Fruit fly (Drosophila melanogaster): ENCODE data around the gene dmGlut.

dmGlut gene

dm6 chr2L:12079827-12080381 lies 52.7 kb downstream of the dmGlut start:
- no peak for TF ChIP-seq D1 (tag; optimal IDR thresholded peaks at IDR 0.05)
- TF ChIP-seq CG4496 (GFP tag; IDR thresholded peaks at IDR 0.05) = no peak
- TF ChIP-seq CG8159 (tag; optimal IDR thresholded peaks at IDR 0.05) = no peak
- TF ChIP-seq CG17806 (tag; optimal IDR thresholded peaks at IDR 0.05) = no peak
- TF ChIP-seq CG8301 (tag; optimal IDR thresholded peaks at IDR 0.05) = no peak
- no peak for TF ChIP-seq Pif1B (GFP tag; optimal IDR thresholded peaks at IDR 0.05)
- no peak for TF ChIP-seq fd96Ca (GFP tag; IDR thresholded peaks at IDR 0.05)
- no peak for TF ChIP-seq CG14655 (GFP tag; optimal IDR thresholded peaks at IDR 0.05)
- TF ChIP-seq EcR (GFP tag; optimal IDR thresholded peaks at IDR 0.05) = no peak
- TF ChIP-seq gl (tag; optimal IDR thresholded peaks at IDR 0.05) = no peak
- no peak for TF ChIP-seq rn (GFP tag; IDR thresholded peaks at IDR 0.05)
- TF ChIP-seq CG32121 (GFP tag; IDR thresholded peaks at IDR 0.05) = no peak
- no peak for TF ChIP-seq CG13204 (GFP tag; optimal IDR thresholded peaks at IDR 0.05)
- TF ChIP-seq CG9948 (tag; optimal IDR thresholded peaks at IDR 0.05) = no peak
- TF ChIP-seq CG10348 (GFP tag; IDR thresholded peaks at IDR 0.05) = no peak
- no peak for TF ChIP-seq Pif1A (GFP tag; optimal IDR thresholded peaks at IDR 0.05)

DNA sequence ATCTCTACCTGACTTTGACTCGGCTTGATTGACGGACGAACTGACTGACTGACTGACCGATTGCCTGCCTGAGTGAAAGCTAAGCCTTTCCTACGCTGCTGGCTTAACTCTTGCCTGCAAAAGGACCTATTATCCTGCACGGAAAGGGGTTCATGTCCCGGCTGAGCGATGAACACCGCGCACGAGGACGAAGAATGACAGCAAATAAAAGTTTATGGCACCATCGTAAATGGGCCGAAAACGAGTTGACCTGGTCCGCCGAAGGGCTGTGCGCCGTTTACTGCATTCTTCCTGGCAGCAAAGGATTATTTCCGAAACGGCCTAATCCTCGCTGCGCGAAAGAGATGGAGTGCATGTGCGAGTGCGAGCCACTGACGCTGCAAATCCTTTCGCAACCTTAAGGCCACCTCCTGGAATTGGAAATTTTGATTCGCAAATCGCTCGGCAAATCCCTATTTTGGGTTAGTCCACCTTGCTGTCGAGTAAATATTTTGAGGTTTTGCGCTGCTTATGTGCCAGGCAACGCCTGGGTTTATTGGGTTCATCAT lies 54.0 kb downstream of the dmGlut start:
- TF ChIP-seq rn (GFP tag; IDR thresholded peaks at IDR 0.05) = no peak
- no peak for TF ChIP-seq D1 (tag; optimal IDR thresholded peaks at IDR 0.05)
- TF ChIP-seq CG14655 (GFP tag; optimal IDR thresholded peaks at IDR 0.05) = no peak
- no peak for TF ChIP-seq Pif1B (GFP tag; optimal IDR thresholded peaks at IDR 0.05)
- TF ChIP-seq CG8159 (tag; optimal IDR thresholded peaks at IDR 0.05) = no peak
- TF ChIP-seq CG10348 (GFP tag; IDR thresholded peaks at IDR 0.05) = no peak
- no peak for TF ChIP-seq CG32121 (GFP tag; IDR thresholded peaks at IDR 0.05)

Data from whole organism, pupa.